Fruit fly (Drosophila melanogaster) whole organism, embryonic: ENCODE measurements around the gene Gr98d.

Source experiments
- Atf6 ChIP-seq: fragments of 200-800 bp; sonication (Bioruptor generic); IDR thresholded peaks from 2 replicates; pipeline ENCODE4 v1.3.6; 2022; ENCODE audit warnings: missing biosample characterization, missing genetic modification characterization
- BtbVII ChIP-seq: fragments of 200-800 bp; sonication (Bioruptor generic); optimal IDR thresholded peaks from 3 replicates; lab custom pipeline; 2017; ENCODE audit warnings: missing biosample characterization, mild to moderate bottlenecking, missing genetic modification characterization
- C15 ChIP-seq: fragments of 200-800 bp; sonication (Bioruptor generic); IDR thresholded peaks from 3 replicates; pipeline ENCODE4 v1.3.6; 2022; ENCODE audit warnings: missing biosample characterization, missing genetic modification characterization
- CG10274 ChIP-seq: fragments of 200-800 bp; sonication (Bioruptor generic); optimal IDR thresholded peaks from 3 replicates; lab custom pipeline; 2017; ENCODE audit warnings: missing biosample characterization, mild to moderate bottlenecking, missing genetic modification characterization
- CG10462 ChIP-seq: fragments of 200-800 bp; sonication (Bioruptor generic); optimal IDR thresholded peaks from 2 replicates; lab custom pipeline; 2016; ENCODE audit warnings: missing biosample characterization, missing genetic modification characterization
- CG11085 ChIP-seq: fragments of 200-800 bp; sonication (Bioruptor generic); IDR thresholded peaks from 2 replicates; pipeline ENCODE4 v1.3.6; 2022; ENCODE audit warnings: missing biosample characterization, missing genetic modification characterization
- CG11504 ChIP-seq: fragments of 200-800 bp; sonication (Bioruptor generic); optimal IDR thresholded peaks from 3 replicates; lab custom pipeline; 2019; ENCODE audit warnings: missing biosample characterization, mild to moderate bottlenecking, missing genetic modification characterization, moderate library complexity
- CG14441 ChIP-seq: fragments of 200-800 bp; sonication (Bioruptor generic); IDR thresholded peaks from 2 replicates; pipeline ENCODE4 v1.3.6; 2022; ENCODE audit warnings: missing biosample characterization, missing genetic modification characterization
- CG16863 ChIP-seq: fragments of 200-800 bp; sonication (Bioruptor generic); optimal IDR thresholded peaks from 3 replicates; lab custom pipeline; 2016; ENCODE audit warnings: missing biosample characterization, missing genetic modification characterization
- CG17186 ChIP-seq: fragments of 200-800 bp; sonication (Bioruptor generic); optimal IDR thresholded peaks from 3 replicates; lab custom pipeline; 2017; ENCODE audit warnings: missing biosample characterization, missing genetic modification reagents, missing genetic modification characterization
- CG2875 ChIP-seq: fragments of 200-800 bp; sonication (Bioruptor generic); optimal IDR thresholded peaks from 2 replicates; lab custom pipeline; 2017; ENCODE audit warnings: missing biosample characterization, mild to moderate bottlenecking, missing genetic modification characterization, missing genetic modification reagents
- CG34422 ChIP-seq: fragments of 200-800 bp; sonication (Bioruptor generic); IDR thresholded peaks from 3 replicates; pipeline ENCODE4 v1.3.6; 2022; ENCODE audit warnings: missing biosample characterization, missing genetic modification characterization
- CG3838 ChIP-seq: fragments of 200-800 bp; sonication (Bioruptor generic); optimal IDR thresholded peaks from 3 replicates; lab custom pipeline; 2016; ENCODE audit warnings: missing biosample characterization, missing genetic modification characterization
- CG43689 ChIP-seq: fragments of 200-800 bp; sonication (Bioruptor generic); IDR thresholded peaks from 2 replicates; pipeline ENCODE4 v1.3.6; 2022; ENCODE audit warnings: missing biosample characterization, missing genetic modification characterization
- CG4404 ChIP-seq: fragments of 200-800 bp; sonication (Bioruptor generic); IDR thresholded peaks from 2 replicates; pipeline ENCODE4 v1.3.6; 2022; ENCODE audit warnings: missing biosample characterization, missing genetic modification characterization
- CG4424 ChIP-seq: fragments of 200-800 bp; sonication (Bioruptor generic); optimal IDR thresholded peaks from 3 replicates; lab custom pipeline; 2016; ENCODE audit warnings: missing biosample characterization, missing genetic modification characterization
- CG6175 ChIP-seq: fragments of 200-800 bp; sonication (Bioruptor generic); IDR thresholded peaks from 3 replicates; pipeline ENCODE4 v1.3.6; 2022; ENCODE audit warnings: missing biosample characterization, missing genetic modification characterization
- CG6272 ChIP-seq: fragments of 200-800 bp; sonication (Bioruptor generic); IDR thresholded peaks from 2 replicates; pipeline ENCODE4 v1.3.6; 2022; ENCODE audit warnings: missing biosample characterization, missing genetic modification characterization
- CG7963 ChIP-seq: fragments of 200-800 bp; sonication (Bioruptor generic); IDR thresholded peaks from 3 replicates; pipeline ENCODE4 v1.3.6; 2022; ENCODE audit warnings: missing biosample characterization, missing genetic modification characterization; ENCODE audit not compliant: partially characterized antibody
- CG8359 ChIP-seq: fragments of 200-800 bp; sonication (Bioruptor generic); optimal IDR thresholded peaks from 2 replicates; lab custom pipeline; 2017; ENCODE audit warnings: missing biosample characterization, mild to moderate bottlenecking, missing genetic modification characterization, borderline replicate concordance
- Hr3 ChIP-seq: fragments of 200-800 bp; sonication (Bioruptor generic); optimal IDR thresholded peaks from 3 replicates; lab custom pipeline; 2016; ENCODE audit warnings: missing biosample characterization, missing genetic modification characterization
- MTF-1 ChIP-seq: fragments of 200-800 bp; sonication (Bioruptor generic); optimal IDR thresholded peaks from 2 replicates; lab custom pipeline; 2018; ENCODE audit warnings: missing biosample characterization, mild to moderate bottlenecking, missing genetic modification characterization, borderline replicate concordance
- Mes4 ChIP-seq: fragments of 200-800 bp; sonication (Bioruptor generic); optimal IDR thresholded peaks from 2 replicates; lab custom pipeline; 2016; ENCODE audit warnings: missing biosample characterization, missing genetic modification characterization
- NFAT ChIP-seq: fragments of 200-800 bp; sonication (Bioruptor generic); IDR thresholded peaks from 2 replicates; pipeline ENCODE4 v1.3.6; 2022; ENCODE audit warnings: missing biosample characterization, missing genetic modification characterization
- Nf-YA ChIP-seq: fragments of 200-800 bp; sonication (Bioruptor generic); IDR thresholded peaks from 2 replicates; pipeline ENCODE4 v1.3.6; 2022; ENCODE audit warnings: missing biosample characterization, missing genetic modification characterization
- NfI ChIP-seq: fragments of 200-800 bp; sonication (Bioruptor generic); optimal IDR thresholded peaks from 3 replicates; lab custom pipeline; 2018; ENCODE audit warnings: missing biosample characterization, mild to moderate bottlenecking, missing genetic modification characterization, moderate library complexity
- Oaz ChIP-seq: fragments of 200-800 bp; sonication (Bioruptor generic); IDR thresholded peaks from 2 replicates; pipeline ENCODE4 v1.3.6; 2022; ENCODE audit warnings: missing biosample characterization, missing genetic modification characterization
- YL-1 ChIP-seq: fragments of 200-800 bp; sonication (Bioruptor generic); optimal IDR thresholded peaks from 3 replicates; lab custom pipeline; 2017; ENCODE audit warnings: missing biosample characterization, mild to moderate bottlenecking, missing genetic modification characterization
- ash1 ChIP-seq: fragments of 200-800 bp; sonication (Bioruptor generic); optimal IDR thresholded peaks from 2 replicates; lab custom pipeline; 2018; ENCODE audit warnings: missing biosample characterization, mild to moderate bottlenecking, missing genetic modification characterization
- cato ChIP-seq: fragments of 200-800 bp; sonication (Bioruptor generic); optimal IDR thresholded peaks from 2 replicates; lab custom pipeline; 2016; ENCODE audit warnings: missing biosample characterization, missing genetic modification characterization, borderline replicate concordance
- caup ChIP-seq: fragments of 200-800 bp; sonication (Bioruptor generic); optimal IDR thresholded peaks from 3 replicates; lab custom pipeline; 2017; ENCODE audit warnings: missing biosample characterization, mild to moderate bottlenecking, missing genetic modification characterization, moderate library complexity; ENCODE audit not compliant: severe bottlenecking
- chinmo ChIP-seq: fragments of 200-800 bp; sonication (Bioruptor generic); IDR thresholded peaks from 4 replicates; pipeline ENCODE4 v1.3.6; 2022; ENCODE audit warnings: missing biosample characterization, missing genetic modification characterization; ENCODE audit not compliant: partially characterized antibody
- chm ChIP-seq: fragments of 200-800 bp; sonication (Bioruptor generic); IDR thresholded peaks from 2 replicates; pipeline ENCODE4 v1.3.6; 2022; ENCODE audit warnings: missing biosample characterization, missing genetic modification characterization
- crp ChIP-seq, 2 experiments: fragments of 200-800 bp; sonication (Bioruptor generic); optimal IDR thresholded peaks; 2 replicates in 1 of 2; 3 replicates in 1 of 2; lab custom pipeline; 2017; ENCODE audit warnings: missing biosample characterization in 2 of 2, missing genetic modification characterization in 2 of 2, mild to moderate bottlenecking in 1 of 2, moderate library complexity in 1 of 2
- disco-r ChIP-seq: fragments of 200-800 bp; sonication (Bioruptor generic); optimal IDR thresholded peaks from 2 replicates; lab custom pipeline; 2016; ENCODE audit warnings: missing biosample characterization, missing genetic modification characterization
- dmrt11E ChIP-seq: fragments of 200-800 bp; sonication (Bioruptor generic); optimal IDR thresholded peaks from 3 replicates; lab custom pipeline; 2018; ENCODE audit warnings: missing biosample characterization, mild to moderate bottlenecking, missing genetic modification characterization, moderate library complexity
- emc ChIP-seq: fragments of 200-800 bp; sonication (Bioruptor generic); optimal IDR thresholded peaks from 2 replicates; lab custom pipeline; 2016; ENCODE audit warnings: missing biosample characterization, missing genetic modification characterization
- ems ChIP-seq: fragments of 200-800 bp; sonication (Bioruptor generic); optimal IDR thresholded peaks from 3 replicates; lab custom pipeline; 2016; ENCODE audit warnings: missing biosample characterization, missing genetic modification characterization
- en ChIP-seq: fragments of 200-800 bp; sonication (Bioruptor generic); optimal IDR thresholded peaks from 2 replicates; lab custom pipeline; 2016; ENCODE audit warnings: missing biosample characterization, missing genetic modification characterization
- eve ChIP-seq, 2 experiments: fragments of >200 bp; optimal IDR thresholded peaks; 2 replicates each; lab custom pipeline; 2017; ENCODE audit warnings: missing biosample characterization in 2 of 2, missing genetic modification characterization in 2 of 2
- gce ChIP-seq: fragments of 200-800 bp; sonication (Bioruptor generic); IDR thresholded peaks from 3 replicates; pipeline ENCODE4 v1.3.6; 2022; ENCODE audit warnings: missing biosample characterization, missing genetic modification characterization
- gsb ChIP-seq: fragments of 200-800 bp; sonication (Bioruptor generic); IDR thresholded peaks from 2 replicates; pipeline ENCODE4 v1.3.6; 2022; ENCODE audit warnings: missing biosample characterization, missing genetic modification characterization
- her ChIP-seq: fragments of 200-800 bp; sonication (Bioruptor generic); optimal IDR thresholded peaks from 2 replicates; lab custom pipeline; 2016; ENCODE audit warnings: missing biosample characterization, missing genetic modification characterization
- jing ChIP-seq: fragments of 200-800 bp; sonication (Bioruptor generic); optimal IDR thresholded peaks from 2 replicates; lab custom pipeline; 2018; ENCODE audit warnings: missing biosample characterization, mild to moderate bottlenecking, missing genetic modification characterization
- odd ChIP-seq: fragments of 200-800 bp; sonication (Bioruptor generic); optimal IDR thresholded peaks from 2 replicates; lab custom pipeline; 2017; ENCODE audit warnings: missing biosample characterization, mild to moderate bottlenecking, missing genetic modification characterization
- onecut ChIP-seq: fragments of 200-800 bp; sonication (Bioruptor generic); IDR thresholded peaks from 2 replicates; pipeline ENCODE4 v1.3.6; 2022; ENCODE audit warnings: missing biosample characterization, missing genetic modification characterization
- org-1 ChIP-seq: fragments of 200-800 bp; sonication (Bioruptor generic); optimal IDR thresholded peaks from 2 replicates; lab custom pipeline; 2017; ENCODE audit warnings: missing biosample characterization, missing genetic modification characterization
- sens-2 ChIP-seq: fragments of 200-800 bp; sonication (Bioruptor generic); IDR thresholded peaks from 2 replicates; pipeline ENCODE4 v1.3.6; 2022; ENCODE audit warnings: missing biosample characterization, missing genetic modification characterization
- shn ChIP-seq: fragments of 200-800 bp; sonication (Bioruptor generic); optimal IDR thresholded peaks from 3 replicates; lab custom pipeline; 2016; ENCODE audit warnings: missing biosample characterization, missing genetic modification characterization
- sisA ChIP-seq: fragments of 200-800 bp; sonication (Bioruptor generic); IDR thresholded peaks from 2 replicates; pipeline ENCODE4 v1.3.6; 2022; ENCODE audit warnings: missing biosample characterization, missing genetic modification characterization
- stc ChIP-seq: fragments of 200-800 bp; sonication (Bioruptor generic); IDR thresholded peaks from 2 replicates; pipeline ENCODE4 v1.3.6; 2022; ENCODE audit warnings: missing biosample characterization, missing genetic modification characterization

Gr98d gene

DNA sequence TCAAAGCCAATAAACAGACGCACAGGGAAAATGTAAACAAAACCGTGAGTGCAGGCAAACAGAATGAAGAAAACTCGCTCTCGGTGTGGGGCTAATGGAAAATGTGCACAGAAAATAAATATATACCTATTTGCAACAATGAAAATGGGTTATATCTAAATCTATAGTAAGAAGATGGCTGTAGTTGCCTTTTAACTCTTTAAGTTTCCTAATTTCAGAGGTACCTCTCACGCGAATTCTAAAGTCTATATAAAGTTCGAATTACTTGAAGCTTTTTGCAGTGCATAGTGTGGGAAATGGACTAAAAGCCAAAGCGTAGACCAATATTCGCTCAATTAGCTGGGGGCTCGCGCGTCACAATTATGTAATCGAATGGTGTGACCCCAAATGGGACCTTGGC is 9.1 kb downstream of the Gr98d start (continued):
- TF ChIP-seq gce (GFP tag; lab: Robert Waterston, UW) (peak; percentile 65; the same call in 2 of the 3 replicates), CG11504 (tag; lab: Kevin White, UChicago) (peak; percentile 89), cato (GFP tag; lab: Kevin White, UChicago) (peak; percentile 56), odd (GFP tag; lab: Kevin White, UChicago) (peak; percentile 66), CG10274 (GFP tag; lab: Kevin White, UChicago) (peak; percentile 52), Oaz (GFP tag; lab: Robert Waterston, UW) (peak; percentile 40; the same call in 1 of the 2 replicates), Hr3 (GFP tag; lab: Kevin White, UChicago) (peak; percentile 71), CG2875 (peak; percentile 73), shn (GFP tag; lab: Kevin White, UChicago) (peak; percentile 56), CG16863 (GFP tag; lab: Kevin White, UChicago) (peak; percentile 76), chinmo (GFP tag; lab: Robert Waterston, UW) (0 out of 4 replicates have a peak, but pooled peaks have one; percentile 59), CG43689 (peak; percentile 75), onecut (GFP tag; lab: Robert Waterston, UW) (peak; percentile 77), Mes4 (GFP tag; lab: Kevin White, UChicago) (peak; percentile 75), emc (peak; percentile 64), MTF-1 (GFP tag; lab: Kevin White, UChicago) (peak; percentile 74), NFAT (GFP tag; lab: Robert Waterston, UW) (peak; percentile 65), gsb (peak; percentile 67; the same call in 1 of the 2 replicates), CG17186 (GFP tag; lab: Kevin White, UChicago) (peak; percentile 15), CG34422 (GFP tag; lab: Robert Waterston, UW) (peak; percentile 83), CG4424 (GFP tag; lab: Kevin White, UChicago) (peak; percentile 87), en (GFP tag; lab: Kevin White, UChicago) (peak; percentile 65), YL-1 (GFP tag; lab: Kevin White, UChicago) (peak; percentile 33), CG10462 (peak; percentile 76), BtbVII (GFP tag; lab: Kevin White, UChicago) (peak; percentile 69), crp (GFP tag; optimal IDR thresholded peaks at IDR 0.05; lab: Kevin White, UChicago) (peak in 1 of 2 experiments; percentile 17), CG11085 (GFP tag; lab: Robert Waterston, UW) (peak; percentile 43), NfI (GFP tag; lab: Kevin White, UChicago) (peak; percentile 81), chm (GFP tag; lab: Robert Waterston, UW) (0 out of 2 replicates have a peak, but pooled peaks have one; percentile 26), stc (GFP tag; lab: Robert Waterston, UW) (peak; percentile 82), sisA (GFP tag; lab: Robert Waterston, UW) (peak; percentile 74), sens-2 (GFP tag; lab: Robert Waterston, UW) (peak; percentile 54; the same call in 1 of the 2 replicates), Nf-YA (peak; percentile 59; the same call in 1 of the 2 replicates), her (GFP tag; lab: Kevin White, UChicago) (peak; percentile 34), CG14441 (GFP tag; lab: Robert Waterston, UW) (peak; percentile 76), ash1 (GFP tag; lab: Kevin White, UChicago) (no peak), caup (GFP tag; lab: Kevin White, UChicago) (peak; percentile 58), CG4404 (GFP tag; lab: Robert Waterston, UW) (peak; percentile 56; the same call in 1 of the 2 replicates), Atf6 (peak; percentile 77), eve (GFP tag; optimal IDR thresholded peaks at IDR 0.05; lab: Kevin White, UChicago) (peak in 1 of 2 experiments; percentile 90), CG8359 (GFP tag; lab: Kevin White, UChicago) (peak; percentile 75), dmrt11E (tag; lab: Kevin White, UChicago) (peak; percentile 85), org-1 (GFP tag; lab: Kevin White, UChicago) (peak; percentile 73), CG7963 (GFP tag; lab: Robert Waterston, UW) (no peak), disco-r (GFP tag; lab: Kevin White, UChicago) (peak; percentile 35), jing (GFP tag; lab: Kevin White, UChicago) (peak; percentile 69), CG6175 (GFP tag; lab: Robert Waterston, UW) (no peak), CG6272 (GFP tag; lab: Robert Waterston, UW) (peak; percentile 77), CG3838 (GFP tag; lab: Kevin White, UChicago) (peak; percentile 32), ems (GFP tag; lab: Kevin White, UChicago) (no peak), C15 (GFP tag; lab: Robert Waterston, UW) (no peak)
